Worm (Caenorhabditis elegans): ENCODE measurements around the gene efr-3.
A peak's percentile ranks its signal among the peaks of the same experiment; 100 is the strongest.

efr-3 gene

ce11 chrII:6320655-6321388 is at the start of gene efr-3:
efr-3 (minus strand) TSS chrII:6321159.
- no peak for TF ChIP-seq zip-8 (tag; optimal IDR thresholded peaks at IDR 0.05)
- peak; percentile 51 for TF ChIP-seq lsy-2 (tag; optimal IDR thresholded peaks at IDR 0.05)

- TF ChIP-seq lsy-2 (tag; optimal IDR thresholded peaks at IDR 0.05) (peak; percentile 65), unc-120 (tag; optimal IDR thresholded peaks at IDR 0.05; ENCODE audit: poor library complexity, severe bottlenecking) (peak; percentile 36), bed-3 (GFP tag; optimal IDR thresholded peaks at IDR 0.05) (no peak), sem-2 (GFP tag; optimal IDR thresholded peaks at IDR 0.05) (no peak), unc-39 (tag; optimal IDR thresholded peaks at IDR 0.05) (no peak), hlh-1 (tag; optimal IDR thresholded peaks at IDR 0.05) (peak; percentile 60), mls-2 (tag; optimal IDR thresholded peaks at IDR 0.05) (no peak), nhr-2 (tag; optimal IDR thresholded peaks at IDR 0.05) (peak; percentile 31), drap-1 (GFP tag; optimal IDR thresholded peaks at IDR 0.05) (peak; percentile 48), ham-2 (GFP tag; optimal IDR thresholded peaks at IDR 0.05) (peak; percentile 88), mep-1 (tag; optimal IDR thresholded peaks at IDR 0.05) (peak; percentile 75), blmp-1 (tag; optimal IDR thresholded peaks at IDR 0.05) (peak; percentile 74), ces-1 (GFP tag; optimal IDR thresholded peaks at IDR 0.05) (peak; percentile 95), lin-13 (tag; optimal IDR thresholded peaks at IDR 0.05) (peak; percentile 15), nhr-237 (tag; optimal IDR thresholded peaks at IDR 0.05) (peak; percentile 62), unc-62 (GFP tag; optimal IDR thresholded peaks at IDR 0.05) (peak; percentile 46), sptf-1 (tag; optimal IDR thresholded peaks at IDR 0.05) (peak; percentile 50), nhr-12 (tag; optimal IDR thresholded peaks at IDR 0.05) (no peak), pha-4 (tag; optimal IDR thresholded peaks at IDR 0.05) (peak; percentile 66), ztf-11 (tag; optimal IDR thresholded peaks at IDR 0.05) (no peak), ceh-39 (tag; optimal IDR thresholded peaks at IDR 0.05) (peak; percentile 71)
These were observed 49.2 kb upstream of the efr-3 start for ce11 chrII:6370110-6370509.

DNA sequence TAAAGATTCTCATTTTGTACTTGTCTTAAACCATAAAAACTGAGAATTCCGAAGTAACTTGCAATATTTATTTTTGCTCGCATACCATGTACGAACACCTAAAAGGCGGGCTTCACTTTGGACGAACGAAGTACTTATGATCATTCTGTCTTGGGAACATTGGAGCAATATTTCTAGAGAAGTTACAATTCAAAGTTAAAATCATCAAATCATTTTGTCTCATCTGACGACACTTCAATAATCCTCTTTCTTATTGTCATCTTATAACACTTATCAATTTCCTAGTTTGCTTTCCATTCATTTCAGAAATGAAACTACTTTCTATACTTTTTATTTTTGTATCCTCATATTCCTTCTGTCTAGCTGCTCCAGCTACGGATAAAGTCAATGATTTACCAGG is 45.7 kb upstream of the efr-3 start, which contains the start of gene ctsa-4.1:
TSS of gene ctsa-4.1 (plus strand) at position 301 of the 400 bp plus-strand sequence.
- no peak for TF ChIP-seq ceh-43 (GFP tag; optimal IDR thresholded peaks at IDR 0.05)
- TF ChIP-seq cnd-1 (tag; optimal IDR thresholded peaks at IDR 0.05), result no peak
- TF ChIP-seq mep-1 (tag; optimal IDR thresholded peaks at IDR 0.05), result no peak
- no peak for TF ChIP-seq drap-1 (GFP tag; optimal IDR thresholded peaks at IDR 0.05)
- no peak for TF ChIP-seq mab-5 (tag; optimal IDR thresholded peaks at IDR 0.05)

ce11 chrII:6365237-6365815 is 44.4 kb upstream of the efr-3 start, which contains the start of the genes ani-2 and clec-88:
ani-2 (minus strand) TSS chrII:6365367.
clec-88 (plus strand) TSS chrII:6365722.
- TF ChIP-seq lin-32 (GFP tag; optimal IDR thresholded peaks at IDR 0.05), result no peak
- no peak for TF ChIP-seq mab-5 (tag; optimal IDR thresholded peaks at IDR 0.05)
- TF ChIP-seq nhr-237 (tag; optimal IDR thresholded peaks at IDR 0.05), result no peak
- TF ChIP-seq flh-1 (GFP tag; optimal IDR thresholded peaks at IDR 0.05), result no peak
- TF ChIP-seq unc-62 (GFP tag; optimal IDR thresholded peaks at IDR 0.05), result no peak
- TF ChIP-seq ztf-11 (tag; optimal IDR thresholded peaks at IDR 0.05), result no peak
- TF ChIP-seq ceh-39 (tag; optimal IDR thresholded peaks at IDR 0.05), result no peak
- no peak for TF ChIP-seq pha-4 (tag; optimal IDR thresholded peaks at IDR 0.05)
- no peak for TF ChIP-seq mep-1 (tag; optimal IDR thresholded peaks at IDR 0.05)
- no peak for TF ChIP-seq zip-8 (tag; optimal IDR thresholded peaks at IDR 0.05)
- TF ChIP-seq lin-13 (tag; optimal IDR thresholded peaks at IDR 0.05), result no peak
- TF ChIP-seq elt-1 (tag; optimal IDR thresholded peaks at IDR 0.05; ENCODE audit: borderline replicate concordance, insufficient read depth), result no peak
- no peak for TF ChIP-seq blmp-1 (tag; optimal IDR thresholded peaks at IDR 0.05)
- no peak for TF ChIP-seq drap-1 (GFP tag; optimal IDR thresholded peaks at IDR 0.05)

DNA sequence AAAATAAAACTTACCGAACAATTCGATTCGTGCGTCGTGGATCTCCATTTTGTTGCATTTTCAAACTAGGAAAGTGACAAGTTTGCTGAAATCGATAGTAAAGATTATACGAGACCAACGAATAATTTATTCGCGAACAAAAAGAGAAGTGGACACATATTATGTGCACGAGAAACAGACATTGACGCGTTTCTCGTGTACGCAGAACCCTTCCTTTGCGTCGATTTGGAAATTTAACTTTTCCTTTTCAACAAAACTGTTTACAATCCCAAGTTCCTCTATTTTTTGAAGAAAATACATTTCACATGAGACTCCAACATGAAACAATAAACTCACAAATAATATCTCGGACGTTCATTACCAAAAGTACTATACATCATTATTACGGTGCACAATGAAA is 39.9 kb upstream of the efr-3 start, which contains the start of gene K10B2.4:
TSS of gene K10B2.4 (minus strand) at position 138 of the 400 bp plus-strand sequence.
- TF ChIP-seq sptf-1 (tag; optimal IDR thresholded peaks at IDR 0.05) (peak; percentile 3), zip-8 (tag; optimal IDR thresholded peaks at IDR 0.05) (no peak), nhr-2 (tag; optimal IDR thresholded peaks at IDR 0.05) (no peak), lin-13 (tag; optimal IDR thresholded peaks at IDR 0.05) (peak; percentile 62), snpc-4 (tag; optimal IDR thresholded peaks at IDR 0.05) (no peak), ces-1 (GFP tag; optimal IDR thresholded peaks at IDR 0.05) (no peak), ztf-11 (tag; optimal IDR thresholded peaks at IDR 0.05) (no peak), unc-120 (tag; optimal IDR thresholded peaks at IDR 0.05; ENCODE audit: poor library complexity, severe bottlenecking) (peak; percentile 65), unc-62 (GFP tag; optimal IDR thresholded peaks at IDR 0.05) (no peak), ham-2 (GFP tag; optimal IDR thresholded peaks at IDR 0.05) (no peak), flh-1 (GFP tag; optimal IDR thresholded peaks at IDR 0.05) (no peak), pha-4 (tag; optimal IDR thresholded peaks at IDR 0.05) (peak; percentile 2), elt-1 (tag; optimal IDR thresholded peaks at IDR 0.05; ENCODE audit: borderline replicate concordance, insufficient read depth) (no peak), nhr-237 (tag; optimal IDR thresholded peaks at IDR 0.05) (no peak), mls-2 (tag; optimal IDR thresholded peaks at IDR 0.05) (no peak), elt-3 (tag; optimal IDR thresholded peaks at IDR 0.05) (no peak), nhr-28 (tag; optimal IDR thresholded peaks at IDR 0.05) (no peak), bed-3 (GFP tag; optimal IDR thresholded peaks at IDR 0.05) (no peak), nhr-76 (tag; optimal IDR thresholded peaks at IDR 0.05) (no peak), sem-2 (GFP tag; optimal IDR thresholded peaks at IDR 0.05) (no peak), drap-1 (GFP tag; optimal IDR thresholded peaks at IDR 0.05) (peak; percentile 8), lsy-2 (tag; optimal IDR thresholded peaks at IDR 0.05) (peak; percentile 57), M03D4.4 (tag; optimal IDR thresholded peaks at IDR 0.05) (peak; percentile 21), mep-1 (tag; optimal IDR thresholded peaks at IDR 0.05) (peak; percentile 72), cnd-1 (tag; optimal IDR thresholded peaks at IDR 0.05) (peak; percentile 0), tbx-8 (GFP tag; optimal IDR thresholded peaks at IDR 0.05) (no peak), mab-5 (tag; optimal IDR thresholded peaks at IDR 0.05) (no peak), blmp-1 (tag; optimal IDR thresholded peaks at IDR 0.05) (no peak), ceh-39 (tag; optimal IDR thresholded peaks at IDR 0.05) (no peak), nhr-12 (tag; optimal IDR thresholded peaks at IDR 0.05) (no peak), ceh-83 (GFP tag; optimal IDR thresholded peaks at IDR 0.05) (no peak)

All from whole organism, mixed stage, embryonic.